Worm (Caenorhabditis elegans) whole organism, L3 larva: ENCODE data around the gene B0507.8.
"Not testable (repeated sequence)": the region's sequence is repeated elsewhere in the genome, so short reads cannot be mapped to it uniquely, and the experiment has no call there.

ENCODE experiments used
- ama-1 ChIP-seq: fragments of 150-350 bp; optimal IDR thresholded peaks from 2 replicates; lab custom pipeline; 2018
- ceh-82 ChIP-seq: fragments of 150-350 bp; optimal IDR thresholded peaks from 2 replicates; lab custom pipeline; 2014; ENCODE audit warnings: missing biosample characterization, missing genetic modification characterization
- daf-12 ChIP-seq: fragments of 150-350 bp; optimal IDR thresholded peaks from 2 replicates; lab custom pipeline; 2014; ENCODE audit warnings: missing biosample characterization, missing genetic modification reagents, missing genetic modification characterization
- egl-27 ChIP-seq: sonication (generic microtip); optimal IDR thresholded peaks from 4 replicates; lab custom pipeline; 2017; ENCODE audit warnings: missing biosample characterization, missing genetic modification reagents, missing genetic modification characterization
- elt-1 ChIP-seq: fragments of 150-350 bp; optimal IDR thresholded peaks from 2 replicates; lab custom pipeline; 2014; ENCODE audit warnings: missing biosample characterization, missing genetic modification characterization
- lin-15B ChIP-seq: fragments of 150-350 bp; optimal IDR thresholded peaks from 2 replicates; lab custom pipeline; 2014; ENCODE audit warnings: missing biosample characterization, missing genetic modification characterization
- nfya-1 ChIP-seq: sonication (generic microtip); optimal IDR thresholded peaks from 2 replicates; lab custom pipeline; 2017; ENCODE audit warnings: missing genetic modification characterization, mild to moderate bottlenecking, missing compliant biosample characterization, antibody characterized with exemption, moderate library complexity; ENCODE audit not compliant: insufficient read depth
- nhr-11 ChIP-seq: fragments of 150-350 bp; optimal IDR thresholded peaks from 2 replicates; lab custom pipeline; 2014; ENCODE audit warnings: missing biosample characterization, missing genetic modification characterization
- nhr-76 ChIP-seq: fragments of 150-350 bp; sonication (generic microtip); optimal IDR thresholded peaks from 5 replicates; lab custom pipeline; 2014; ENCODE audit warnings: missing biosample characterization, missing genetic modification characterization
- pha-4 ChIP-seq: fragments of 150-350 bp; optimal IDR thresholded peaks from 2 replicates; lab custom pipeline; 2014; ENCODE audit warnings: missing biosample characterization, missing genetic modification reagents, missing genetic modification characterization
- skn-1 ChIP-seq: fragments of 150-350 bp; optimal IDR thresholded peaks from 2 replicates; lab custom pipeline; 2014; ENCODE audit warnings: missing biosample characterization, missing genetic modification characterization
- snpc-4 ChIP-seq: fragments of 150-350 bp; optimal IDR thresholded peaks from 2 replicates; lab custom pipeline; 2014; ENCODE audit warnings: missing biosample characterization, missing genetic modification characterization

- TF ChIP-seq snpc-4 (tag; lab: Kevin White, UChicago); pha-4 (tag; lab: Kevin White, UChicago); ceh-82 (tag; lab: Kevin White, UChicago); nhr-76 (tag; lab: Kevin White, UChicago); skn-1 (tag; lab: Kevin White, UChicago); egl-27 (tag; lab: Kevin White, UChicago); elt-1 (tag; lab: Kevin White, UChicago); nfya-1 (tag; lab: Kevin White, UChicago); daf-12 (tag; lab: Kevin White, UChicago); ama-1 (lab: Kevin White, UChicago); lin-15B (tag; lab: Kevin White, UChicago); nhr-11 (tag; lab: Kevin White, UChicago): not testable (repeated sequence)
Measured at ce11 chrV:8726228-8726627, 36.5 kb downstream of the B0507.8 start, which contains the start of gene droe-8.
